Worm (Caenorhabditis elegans) whole organism, L4 larva: Measurements from ENCODE around the gene anoh-2.

Experiments
- dmd-6 ChIP-seq: fragments of 200-800 bp; sonication (Bioruptor generic); IDR thresholded peaks from 2 replicates; pipeline ENCODE4 v1.3.6; 2022; ENCODE audit warnings: missing genetic modification reagents, missing genetic modification characterization, missing compliant biosample characterization
- dpl-1 ChIP-seq: fragments of 150-350 bp; optimal IDR thresholded peaks from 2 replicates; lab custom pipeline; 2014; ENCODE audit warnings: missing biosample characterization, missing genetic modification reagents, missing genetic modification characterization
- gei-8 ChIP-seq: fragments of 200-800 bp; sonication (Bioruptor generic); optimal IDR thresholded peaks from 2 replicates; lab custom pipeline; 2018; ENCODE audit warnings: mild to moderate bottlenecking, missing genetic modification characterization, missing compliant biosample characterization
- lin-13 ChIP-seq: fragments of 150-350 bp; optimal IDR thresholded peaks from 2 replicates; lab custom pipeline; 2014; ENCODE audit warnings: missing biosample characterization, missing genetic modification reagents, missing genetic modification characterization
- lir-3 ChIP-seq: sonication (generic microtip); optimal IDR thresholded peaks from 2 replicates; lab custom pipeline; 2016; ENCODE audit warnings: mild to moderate bottlenecking, missing genetic modification characterization, missing compliant biosample characterization
- nhr-11 ChIP-seq: fragments of 150-350 bp; optimal IDR thresholded peaks from 2 replicates; lab custom pipeline; 2014; ENCODE audit warnings: missing biosample characterization, missing genetic modification characterization
- nhr-237 ChIP-seq: sonication (generic microtip); optimal IDR thresholded peaks from 2 replicates; lab custom pipeline; 2017; ENCODE audit warnings: missing biosample characterization, missing genetic modification characterization
- nhr-25 ChIP-seq: sonication (generic microtip); optimal IDR thresholded peaks from 2 replicates; lab custom pipeline; 2017; ENCODE audit warnings: missing genetic modification characterization, mild to moderate bottlenecking, missing compliant biosample characterization, antibody characterized with exemption, moderate library complexity, borderline replicate concordance; ENCODE audit not compliant: insufficient read depth
- nhr-6 ChIP-seq: fragments of 150-350 bp; optimal IDR thresholded peaks from 2 replicates; lab custom pipeline; 2014; ENCODE audit warnings: missing biosample characterization, missing genetic modification characterization
- sdz-12 ChIP-seq: fragments of 200-800 bp; sonication (Bioruptor generic); optimal IDR thresholded peaks from 2 replicates; lab custom pipeline; 2018; ENCODE audit warnings: mild to moderate bottlenecking, missing genetic modification characterization, missing compliant biosample characterization
- skn-1 ChIP-seq: fragments of 150-350 bp; optimal IDR thresholded peaks from 2 replicates; lab custom pipeline; 2014; ENCODE audit warnings: missing biosample characterization, missing genetic modification characterization
- spr-3 ChIP-seq: fragments of 200-800 bp; sonication (Bioruptor generic); optimal IDR thresholded peaks from 2 replicates; lab custom pipeline; 2018; ENCODE audit warnings: mild to moderate bottlenecking, missing genetic modification characterization, missing compliant biosample characterization
- unc-62 ChIP-seq, 3 experiments: fragments of 150-350 bp in 1 of 3; sonication (generic microtip); optimal IDR thresholded peaks in 2 of 3; peaks in 1 of 3; 1 replicate in 1 of 3; 2 replicates in 2 of 3; lab custom pipeline; 2014 to 2017; ENCODE audit warnings: missing biosample characterization in 3 of 3, missing genetic modification characterization in 3 of 3, missing genetic modification reagents in 3 of 3, missing genotype in 1 of 3

DNA sequence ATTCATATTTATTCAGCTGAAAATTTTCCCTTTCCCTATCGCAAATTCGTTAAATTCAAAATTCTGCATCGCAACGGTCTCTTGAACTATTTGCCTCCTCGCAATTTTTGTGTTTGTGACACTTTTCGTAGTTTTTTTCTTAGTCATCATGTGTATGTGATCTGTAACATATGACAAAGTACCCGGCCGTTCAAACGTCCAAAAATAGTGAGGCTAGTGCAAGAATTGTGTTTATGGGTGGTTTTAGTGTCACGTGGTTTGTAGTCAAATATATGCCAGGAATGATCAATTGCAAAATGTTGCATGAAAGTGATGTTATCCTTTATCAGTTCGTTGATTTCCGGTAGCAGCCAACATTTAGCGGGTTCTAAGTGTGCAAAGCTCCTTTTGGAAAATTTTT is 48.3 kb upstream of the anoh-2 start:
- TF ChIP-seq unc-62 (GFP tag; optimal IDR thresholded peaks at IDR 0.05 in 1 of 2; lab: Kevin White, UChicago) (no peak), unc-62 (tag; optimal IDR thresholded peaks at IDR 0.05; lab: Kevin White, UChicago) (no peak), nhr-237 (no peak), dpl-1 (GFP tag; lab: Kevin White, UChicago) (no peak), dmd-6 (GFP tag; lab: Robert Waterston, UW) (peak; percentile 90), skn-1 (tag; lab: Kevin White, UChicago) (no peak), lin-13 (no peak), spr-3 (GFP tag; lab: Kevin White, UChicago) (no peak), sdz-12 (no peak), nhr-6 (tag; lab: Kevin White, UChicago) (no peak), nhr-25 (tag; lab: Kevin White, UChicago) (no peak), lir-3 (tag; lab: Kevin White, UChicago) (no peak), nhr-11 (tag; lab: Kevin White, UChicago) (no peak), gei-8 (GFP tag; lab: Kevin White, UChicago) (no peak)
